Worm (Caenorhabditis elegans) whole organism, L2 larva: ENCODE data around the gene asm-1.
"Not testable (repeated sequence)": the region's sequence is repeated elsewhere in the genome, so short reads cannot be mapped to it uniquely, and the experiment has no call there.

Experiments
- C34F6.9 ChIP-seq: fragments of 150-350 bp; optimal IDR thresholded peaks from 2 replicates; lab custom pipeline; 2014; ENCODE audit warnings: missing biosample characterization, missing genetic modification characterization
- R02D3.7 ChIP-seq: fragments of 150-350 bp; optimal IDR thresholded peaks from 2 replicates; lab custom pipeline; 2014; ENCODE audit warnings: missing biosample characterization, missing genetic modification characterization
- Y55F3AM.14 ChIP-seq: fragments of 200-800 bp; sonication (Bioruptor generic); optimal IDR thresholded peaks from 2 replicates; lab custom pipeline; 2018; ENCODE audit warnings: mild to moderate bottlenecking, missing genetic modification characterization, missing compliant biosample characterization
- ZK546.5 ChIP-seq: sonication (generic microtip); optimal IDR thresholded peaks from 2 replicates; lab custom pipeline; 2017; ENCODE audit warnings: missing biosample characterization, missing genetic modification characterization
- alr-1 ChIP-seq: fragments of 150-350 bp; optimal IDR thresholded peaks from 2 replicates; lab custom pipeline; 2014; ENCODE audit warnings: missing biosample characterization, missing genetic modification characterization
- aly-2 ChIP-seq: fragments of 150-350 bp; optimal IDR thresholded peaks from 2 replicates; lab custom pipeline; 2014; ENCODE audit warnings: missing biosample characterization, missing genetic modification characterization
- ama-1 ChIP-seq: fragments of 150-350 bp; optimal IDR thresholded peaks from 2 replicates; lab custom pipeline; 2018; ENCODE audit warnings: inconsistent platforms
- blmp-1 ChIP-seq: sonication (generic microtip); optimal IDR thresholded peaks from 2 replicates; lab custom pipeline; 2017; ENCODE audit warnings: missing genetic modification characterization, mild to moderate bottlenecking, missing compliant biosample characterization, antibody characterized with exemption, moderate library complexity; ENCODE audit not compliant: insufficient read depth
- ceh-16 ChIP-seq: fragments of 150-350 bp; optimal IDR thresholded peaks from 2 replicates; lab custom pipeline; 2014; ENCODE audit warnings: missing biosample characterization, missing genetic modification characterization
- crh-2 ChIP-seq: sonication (generic microtip); optimal IDR thresholded peaks from 2 replicates; lab custom pipeline; 2017; ENCODE audit warnings: missing biosample characterization, missing genetic modification characterization
- dmd-4 ChIP-seq: sonication (generic microtip); optimal IDR thresholded peaks from 2 replicates; lab custom pipeline; 2017; ENCODE audit warnings: missing biosample characterization, missing genetic modification characterization
- egl-27 ChIP-seq: sonication (generic microtip); optimal IDR thresholded peaks from 3 replicates; lab custom pipeline; 2017; ENCODE audit warnings: missing biosample characterization, missing genetic modification reagents, missing genetic modification characterization
- elt-1 ChIP-seq: fragments of 150-350 bp; optimal IDR thresholded peaks from 2 replicates; lab custom pipeline; 2014; ENCODE audit warnings: missing biosample characterization, missing genetic modification characterization
- fos-1 ChIP-seq: fragments of 150-350 bp; optimal IDR thresholded peaks from 2 replicates; lab custom pipeline; 2014; ENCODE audit warnings: missing biosample characterization, missing genetic modification characterization
- gmeb-1 ChIP-seq: fragments of 150-350 bp; optimal IDR thresholded peaks from 2 replicates; lab custom pipeline; 2014; ENCODE audit warnings: missing biosample characterization, missing genetic modification characterization
- lin-13 ChIP-seq: fragments of 150-350 bp; optimal IDR thresholded peaks from 2 replicates; lab custom pipeline; 2014; ENCODE audit warnings: missing biosample characterization, missing genetic modification reagents, missing genetic modification characterization
- lsy-2 ChIP-seq, 2 experiments: fragments of 150-350 bp in 1 of 2; sonication (generic microtip) in 1 of 2; optimal IDR thresholded peaks; 2 replicates each; lab custom pipeline; 2014 to 2017; ENCODE audit warnings: missing biosample characterization in 2 of 2, missing genetic modification characterization in 2 of 2
- mab-5 ChIP-seq: fragments of 150-350 bp; optimal IDR thresholded peaks from 2 replicates; lab custom pipeline; 2014; ENCODE audit warnings: missing biosample characterization, missing genetic modification characterization
- mdl-1 ChIP-seq, 2 experiments: fragments of 150-350 bp in 1 of 2; sonication (generic microtip) in 1 of 2; optimal IDR thresholded peaks; 2 replicates each; lab custom pipeline; 2017; ENCODE audit warnings: missing biosample characterization in 2 of 2, missing genetic modification characterization in 2 of 2
- nhr-10 ChIP-seq: sonication (generic microtip); optimal IDR thresholded peaks from 2 replicates; lab custom pipeline; 2017; ENCODE audit warnings: missing biosample characterization, missing genetic modification characterization
- nhr-11 ChIP-seq: fragments of 150-350 bp; optimal IDR thresholded peaks from 2 replicates; lab custom pipeline; 2014; ENCODE audit warnings: missing biosample characterization, missing genetic modification characterization
- nhr-129 ChIP-seq: fragments of 150-350 bp; optimal IDR thresholded peaks from 2 replicates; lab custom pipeline; 2014; ENCODE audit warnings: missing biosample characterization, missing genetic modification characterization
- nhr-21 ChIP-seq: fragments of 150-350 bp; optimal IDR thresholded peaks from 2 replicates; lab custom pipeline; 2014; ENCODE audit warnings: missing biosample characterization, missing genetic modification characterization
- nhr-23 ChIP-seq: fragments of 150-350 bp; optimal IDR thresholded peaks from 2 replicates; lab custom pipeline; 2014; ENCODE audit warnings: missing biosample characterization, missing genetic modification reagents, missing genetic modification characterization
- nhr-25 ChIP-seq: fragments of 150-350 bp; sonication (generic microtip); optimal IDR thresholded peaks from 3 replicates; lab custom pipeline; 2014; ENCODE audit warnings: missing biosample characterization, missing genetic modification characterization
- nhr-6 ChIP-seq: fragments of 150-350 bp; optimal IDR thresholded peaks from 2 replicates; lab custom pipeline; 2014; ENCODE audit warnings: missing biosample characterization, missing genetic modification characterization
- nhr-77 ChIP-seq: fragments of 150-350 bp; optimal IDR thresholded peaks from 2 replicates; lab custom pipeline; 2014; ENCODE audit warnings: missing biosample characterization, missing genetic modification characterization
- peb-1 ChIP-seq: fragments of 150-350 bp; optimal IDR thresholded peaks from 2 replicates; lab custom pipeline; 2014; ENCODE audit warnings: missing biosample characterization, missing genetic modification characterization
- sma-3 ChIP-seq: sonication (generic microtip); optimal IDR thresholded peaks from 2 replicates; lab custom pipeline; 2016; ENCODE audit warnings: missing genetic modification reagents, missing genetic modification characterization, missing compliant biosample characterization
- sma-9 ChIP-seq, 2 experiments: fragments of 150-350 bp in 1 of 2; sonication (generic microtip) in 1 of 2; optimal IDR thresholded peaks; 2 replicates each; lab custom pipeline; 2014 to 2016; ENCODE audit warnings: missing genetic modification characterization in 2 of 2, mild to moderate bottlenecking in 1 of 2, missing biosample characterization in 1 of 2, missing compliant biosample characterization in 1 of 2, missing genetic modification reagents in 1 of 2, moderate library complexity in 1 of 2
- unc-55 ChIP-seq: fragments of 150-350 bp; sonication (generic microtip); optimal IDR thresholded peaks from 3 replicates; lab custom pipeline; 2014; ENCODE audit warnings: missing biosample characterization, missing genetic modification reagents, missing genetic modification characterization
- zag-1 ChIP-seq: fragments of 150-350 bp; optimal IDR thresholded peaks from 2 replicates; lab custom pipeline; 2014; ENCODE audit warnings: missing biosample characterization, missing genetic modification characterization
- ztf-1 ChIP-seq: fragments of 200-800 bp; sonication (Bioruptor generic); conservative IDR thresholded peaks from 2 replicates; pipeline ENCODE4 v1.3.6; 2022; ENCODE audit warnings: missing genetic modification characterization, missing compliant biosample characterization
- ztf-11 ChIP-seq: sonication (generic microtip); optimal IDR thresholded peaks from 2 replicates; lab custom pipeline; 2017; ENCODE audit warnings: missing biosample characterization, missing genetic modification characterization
- ztf-4 ChIP-seq: fragments of 150-350 bp; optimal IDR thresholded peaks from 2 replicates; lab custom pipeline; 2014; ENCODE audit warnings: missing biosample characterization, missing genetic modification characterization

Gene asm-1

ce11 chrII:6893589-6894245 is 16.2 kb upstream of the asm-1 start, which contains the start of gene adal-1:
TSS of gene adal-1 (minus strand) at chrII:6893639.
- TF ChIP-seq lsy-2 (tag; optimal IDR thresholded peaks at IDR 0.05; lab: Kevin White, UChicago) (peak in 1 of 2 experiments; percentile 35), nhr-21 (tag; lab: Kevin White, UChicago) (no peak)

- no peak for TF ChIP-seq zag-1 (tag; lab: Kevin White, UChicago)
- no peak for TF ChIP-seq C34F6.9 (tag; lab: Kevin White, UChicago)
- TF ChIP-seq nhr-77 (tag; lab: Kevin White, UChicago) = no peak
- TF ChIP-seq fos-1 (tag; lab: Kevin White, UChicago) = peak; percentile 52
- no peak for TF ChIP-seq nhr-23
- TF ChIP-seq, all 48 proteins: peak for 1
These were observed 12.4 kb upstream of the asm-1 start, which contains the start of gene C44B7.11 for ce11 chrII:6897507-6897906. TSS of gene C44B7.11 (minus strand) at chrII:6897540.

- no peak for TF ChIP-seq crh-2
- peak; percentile 33 for TF ChIP-seq sma-3
- TF ChIP-seq fos-1 (tag; lab: Kevin White, UChicago) = peak; percentile 40
- peak; percentile 26 for TF ChIP-seq unc-55 (GFP tag; lab: Kevin White, UChicago)
- TF ChIP-seq sma-9 (GFP tag; optimal IDR thresholded peaks at IDR 0.05; lab: Kevin White, UChicago) = peak; percentile 29
- no peak for TF ChIP-seq sma-9 (tag; optimal IDR thresholded peaks at IDR 0.05; lab: Kevin White, UChicago)
- TF ChIP-seq blmp-1 = no peak
- TF ChIP-seq C34F6.9 (tag; lab: Kevin White, UChicago) = peak; percentile 23
- peak in 1 of 2 experiments; percentile 19 for TF ChIP-seq lsy-2 (tag; optimal IDR thresholded peaks at IDR 0.05; lab: Kevin White, UChicago)
These were observed 11.7 kb upstream of the asm-1 start, which contains the start of gene hrpl-1 for ce11 chrII:6898017-6898779. TSS of gene hrpl-1 (plus strand) at chrII:6898729.

- TF ChIP-seq nhr-11 (tag; lab: Kevin White, UChicago) (no peak), gmeb-1 (tag; lab: Kevin White, UChicago) (no peak)
- TF ChIP-seq, all 48 proteins: peak for 0
These were observed 9.2 kb upstream of the asm-1 start for ce11 chrII:6900708-6901107.

ce11 chrII:6901795-6902194 is 8.1 kb upstream of the asm-1 start, which contains the start of gene psmd-9:
TSS of gene psmd-9 (plus strand) at chrII:6902095.
- TF ChIP-seq fos-1 (tag; lab: Kevin White, UChicago) = no peak
- TF ChIP-seq R02D3.7 (tag; lab: Kevin White, UChicago) = no peak
- no peak for TF ChIP-seq nhr-25 (tag; lab: Kevin White, UChicago)
- no peak for TF ChIP-seq nhr-6
- TF ChIP-seq mab-5 (tag; lab: Kevin White, UChicago) = no peak
- TF ChIP-seq ztf-4 = no peak
- TF ChIP-seq crh-2 = no peak
- TF ChIP-seq nhr-77 (tag; lab: Kevin White, UChicago) = no peak
- no peak for TF ChIP-seq ceh-16 (tag; lab: Kevin White, UChicago)
- TF ChIP-seq lin-13 (GFP tag; lab: Kevin White, UChicago) = no peak
- no peak for TF ChIP-seq ZK546.5 (tag; lab: Kevin White, UChicago)
- no peak for TF ChIP-seq zag-1 (tag; lab: Kevin White, UChicago)
- no peak for TF ChIP-seq Y55F3AM.14 (GFP tag; lab: Kevin White, UChicago)
- no peak for TF ChIP-seq peb-1
- no peak for TF ChIP-seq nhr-10 (tag; lab: Kevin White, UChicago)

ce11 chrII:6907657-6908056 is 2.2 kb upstream of the asm-1 start, which contains the start of gene B0252.3:
TSS of gene B0252.3 (minus strand) at chrII:6907757.
- TF ChIP-seq dmd-4 (tag; lab: Kevin White, UChicago); Y55F3AM.14 (GFP tag; lab: Kevin White, UChicago); nhr-23: not testable (repeated sequence)

- no peak for TF ChIP-seq mdl-1 (tag; optimal IDR thresholded peaks at IDR 0.05; lab: Kevin White, UChicago)
- TF ChIP-seq nhr-11 (tag; lab: Kevin White, UChicago) = no peak
- no peak for TF ChIP-seq ztf-11
- no peak for TF ChIP-seq R02D3.7 (tag; lab: Kevin White, UChicago)
- peak; percentile 12 for TF ChIP-seq nhr-129 (tag; lab: Kevin White, UChicago)
- no peak for TF ChIP-seq sma-3
- no peak for TF ChIP-seq gmeb-1 (tag; lab: Kevin White, UChicago)
- TF ChIP-seq fos-1 (tag; lab: Kevin White, UChicago) = peak; percentile 37
- no peak for TF ChIP-seq elt-1 (tag; lab: Kevin White, UChicago)
- TF ChIP-seq Y55F3AM.14 (GFP tag; lab: Kevin White, UChicago) = no peak
- TF ChIP-seq nhr-6 = no peak
- TF ChIP-seq ama-1 (lab: Kevin White, UChicago) = no peak
- no peak for TF ChIP-seq nhr-77 (tag; lab: Kevin White, UChicago)
- no peak for TF ChIP-seq sma-9 (GFP tag; optimal IDR thresholded peaks at IDR 0.05; lab: Kevin White, UChicago)
- no peak for TF ChIP-seq sma-9 (tag; optimal IDR thresholded peaks at IDR 0.05; lab: Kevin White, UChicago)
- TF ChIP-seq blmp-1 = peak; percentile 52
- TF ChIP-seq lsy-2 (tag; optimal IDR thresholded peaks at IDR 0.05; lab: Kevin White, UChicago) = no peak
- no peak for TF ChIP-seq egl-27 (tag; lab: Kevin White, UChicago)
- no peak for TF ChIP-seq lin-13 (GFP tag; lab: Kevin White, UChicago)
- no peak for TF ChIP-seq ztf-1 (GFP tag; lab: Robert Waterston, UW)
- TF ChIP-seq C34F6.9 (tag; lab: Kevin White, UChicago) = peak; percentile 32
- TF ChIP-seq alr-1 (tag; lab: Kevin White, UChicago) = no peak
- TF ChIP-seq aly-2 (tag; lab: Kevin White, UChicago) = no peak
These were observed 1.2 kb upstream of the asm-1 start for ce11 chrII:6908689-6909088.
